Worm (Caenorhabditis elegans) whole organism, L4/young adult: ENCODE data around the gene F13H10.6.

Source experiments
- W03F9.2 ChIP-seq: fragments of 150-350 bp; optimal IDR thresholded peaks from 2 replicates; lab custom pipeline; 2014; ENCODE audit warnings: missing biosample characterization, missing genetic modification characterization
- him-1 ChIP-seq: sonication (generic microtip); optimal IDR thresholded peaks from 2 replicates; lab custom pipeline; 2016; ENCODE audit warnings: missing genotype, missing genetic modification reagents, missing genetic modification characterization, missing compliant biosample characterization

DNA sequence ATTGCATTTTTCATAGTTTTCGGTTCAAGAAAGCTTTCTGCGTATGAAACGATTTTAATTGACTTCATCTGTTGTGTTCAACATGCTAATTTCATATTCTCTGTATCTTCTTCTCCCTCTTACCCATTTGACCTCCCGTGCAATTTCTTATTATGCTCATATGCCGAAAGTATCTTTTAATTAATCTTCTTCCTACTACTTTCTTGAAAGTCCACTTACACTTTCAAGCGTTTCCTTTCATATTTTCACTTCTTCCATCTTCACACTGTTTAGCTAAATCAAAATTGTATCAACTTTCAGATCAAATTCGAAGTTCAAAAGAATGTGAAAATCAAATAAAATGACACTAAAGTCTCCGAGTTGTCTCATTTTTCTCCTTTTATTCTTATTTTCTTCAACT lies 18.4 kb upstream of the F13H10.6 start, which contains the start of gene F13H10.5:
- TF ChIP-seq him-1 (tag; lab: Kevin White, UChicago) (no peak), W03F9.2 (no peak)
